Worm (Caenorhabditis elegans): Measurements from ENCODE around the gene Y39A3A.3.

Y39A3A.3 gene

DNA sequence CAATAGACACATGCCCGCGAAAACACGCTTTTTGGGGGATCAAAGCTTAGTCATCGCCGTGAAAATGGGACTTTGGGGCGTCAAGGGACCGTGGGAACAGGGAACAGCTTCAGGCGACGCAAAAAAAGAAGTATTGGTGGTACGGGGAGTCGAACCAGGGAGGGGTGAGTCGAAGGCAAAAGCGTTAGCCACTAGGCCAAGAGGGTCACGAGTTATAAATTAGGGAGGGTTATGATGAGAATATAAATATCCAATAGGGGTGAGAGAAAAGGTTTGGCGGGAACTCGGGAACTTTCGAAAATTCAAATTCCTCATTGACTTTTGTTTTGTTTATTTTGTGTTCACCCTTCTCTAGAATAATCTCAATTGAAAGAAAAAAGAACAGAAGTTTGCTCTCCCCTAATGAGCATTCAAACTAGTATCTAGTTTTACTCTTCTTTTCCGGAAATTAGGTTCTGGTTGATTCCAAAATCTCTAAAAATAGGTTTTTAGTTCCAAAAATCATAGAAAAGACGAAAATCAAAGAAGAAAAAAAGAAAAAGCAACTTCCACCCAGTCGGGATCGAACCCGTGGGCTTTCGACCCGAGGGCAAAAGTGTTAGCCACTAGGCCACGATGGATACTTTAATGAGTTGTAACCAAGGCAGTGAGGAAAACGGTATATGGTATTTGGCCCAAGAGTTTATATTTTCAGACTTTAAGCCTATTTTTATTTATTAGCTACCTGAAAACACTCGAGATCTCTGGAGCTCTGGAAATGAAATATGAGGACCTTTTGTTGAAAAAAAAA lies 37.2 kb downstream of the Y39A3A.3 start (continued):
- peak; percentile 1 for TF ChIP-seq hlh-30 (tag; optimal IDR thresholded peaks at IDR 0.05; ENCODE audit: insufficient read depth)
- TF ChIP-seq egl-27 (tag; optimal IDR thresholded peaks at IDR 0.05): no peak
- TF ChIP-seq mxl-3 (GFP tag; optimal IDR thresholded peaks at IDR 0.05): no peak
- no peak for TF ChIP-seq mes-2 (tag; optimal IDR thresholded peaks at IDR 0.05; ENCODE audit: poor library complexity, severe bottlenecking)
- no peak for TF ChIP-seq daf-8 (GFP tag; IDR thresholded peaks at IDR 0.05)
- TF ChIP-seq vab-7 (GFP tag; IDR thresholded peaks at IDR 0.05): peak; percentile 80
- TF ChIP-seq lin-15B (tag; optimal IDR thresholded peaks at IDR 0.05): no peak
- TF ChIP-seq unc-62 (GFP tag; optimal IDR thresholded peaks at IDR 0.05 in 1 of 2): no peak
- no peak for TF ChIP-seq unc-62 (tag; optimal IDR thresholded peaks at IDR 0.05)
- peak; percentile 56; the same call in 1 of the 2 replicates for TF ChIP-seq ceh-44 (GFP tag; IDR thresholded peaks at IDR 0.05)
- TF ChIP-seq egl-43 (GFP tag; IDR thresholded peaks at IDR 0.05): peak; percentile 76; the same call in 1 of the 2 replicates
- TF ChIP-seq unc-130 (GFP tag; optimal IDR thresholded peaks at IDR 0.05): peak; percentile 1
- 0 out of 2 replicates have a peak, but pooled peaks have one; percentile 45 for TF ChIP-seq lin-1 (GFP tag; IDR thresholded peaks at IDR 0.05)
- peak; percentile 78 for TF ChIP-seq lin-38 (GFP tag; IDR thresholded peaks at IDR 0.05)
- TF ChIP-seq nhr-28 (tag; optimal IDR thresholded peaks at IDR 0.05): no peak
- no peak for TF ChIP-seq nhr-10 (tag; optimal IDR thresholded peaks at IDR 0.05)
- no peak for TF ChIP-seq ceh-62 (tag; optimal IDR thresholded peaks at IDR 0.05)
- TF ChIP-seq ceh-32 (tag; optimal IDR thresholded peaks at IDR 0.05; ENCODE audit: poor library complexity): no peak
- peak; percentile 65 for TF ChIP-seq Y48G9A.11 (GFP tag; IDR thresholded peaks at IDR 0.05)
- no peak for TF ChIP-seq pqm-1 (tag; optimal IDR thresholded peaks at IDR 0.05)
- no peak for TF ChIP-seq hmg-1.1 (GFP tag; IDR thresholded peaks at IDR 0.05)
- TF ChIP-seq ama-1 (optimal IDR thresholded peaks at IDR 0.05): no peak
- peak; percentile 3 for TF ChIP-seq rbr-2 (tag; optimal IDR thresholded peaks at IDR 0.05)
- TF ChIP-seq nhr-48 (tag; optimal IDR thresholded peaks at IDR 0.05): no peak
- peak; percentile 88 for TF ChIP-seq lim-7 (GFP tag; IDR thresholded peaks at IDR 0.05)
- peak; percentile 58; the same call in 1 of the 2 replicates for TF ChIP-seq snpc-1.2 (GFP tag; IDR thresholded peaks at IDR 0.05)
- no peak for TF ChIP-seq ztf-7 (tag; optimal IDR thresholded peaks at IDR 0.05)
- no peak for TF ChIP-seq nhr-102 (tag; optimal IDR thresholded peaks at IDR 0.05)
- TF ChIP-seq nhr-41 (GFP tag; IDR thresholded peaks at IDR 0.05): peak; percentile 63; the same call in 1 of the 2 replicates
- TF ChIP-seq ceh-82 (tag; optimal IDR thresholded peaks at IDR 0.05): no peak
- no peak for TF ChIP-seq F49E8.2 (tag; optimal IDR thresholded peaks at IDR 0.05; ENCODE audit: borderline replicate concordance)
- TF ChIP-seq F44E2.7 (GFP tag; IDR thresholded peaks at IDR 0.05): peak; percentile 82
- no peak for TF ChIP-seq Y5F2A.4 (GFP tag; optimal IDR thresholded peaks at IDR 0.05)
- no peak for TF ChIP-seq R02D3.7 (tag; optimal IDR thresholded peaks at IDR 0.05)
- peak; percentile 58; the same call in 1 of the 2 replicates for TF ChIP-seq Y75B8A.6 (GFP tag; IDR thresholded peaks at IDR 0.05)
- 0 out of 2 replicates have a peak, but pooled peaks have one; percentile 13 for TF ChIP-seq set-16 (GFP tag; IDR thresholded peaks at IDR 0.05)
- no peak for TF ChIP-seq nhr-77 (tag; optimal IDR thresholded peaks at IDR 0.05)
- TF ChIP-seq ztf-11 (tag; optimal IDR thresholded peaks at IDR 0.05): no peak
- no peak for TF ChIP-seq lsy-2 (tag; optimal IDR thresholded peaks at IDR 0.05)
- no peak for TF ChIP-seq saeg-2 (GFP tag; IDR thresholded peaks at IDR 0.05)
- no peak for TF ChIP-seq zag-1 (tag; optimal IDR thresholded peaks at IDR 0.05)

DNA sequence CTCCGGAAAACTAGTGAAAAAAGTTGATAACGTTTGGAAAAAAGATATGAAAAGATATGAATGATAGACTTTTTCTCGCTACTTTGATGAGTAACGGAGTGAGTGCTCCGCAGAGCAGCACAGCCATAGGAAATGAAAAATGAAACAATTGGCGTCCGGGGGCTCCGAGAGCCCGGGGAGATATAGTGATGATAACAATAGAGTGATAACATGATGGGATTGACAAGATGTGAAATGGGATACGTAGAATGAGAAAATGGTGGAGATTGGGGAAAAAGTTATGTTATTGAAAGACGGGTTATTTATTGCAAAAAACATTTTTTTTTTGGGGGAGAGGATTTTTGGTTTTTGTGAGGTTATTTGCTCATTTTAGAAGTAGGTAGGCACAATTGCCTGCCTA lies 40.6 kb downstream of the Y39A3A.3 start:
- TF ChIP-seq unc-62 (GFP tag; optimal IDR thresholded peaks at IDR 0.05 in 1 of 2): peak in 1 of 2 experiments; percentile 63
- TF ChIP-seq unc-62 (tag; optimal IDR thresholded peaks at IDR 0.05): no peak
- no peak for TF ChIP-seq T20F7.1 (GFP tag; optimal IDR thresholded peaks at IDR 0.05)
